Fruit fly (Drosophila melanogaster): ENCODE measurements around the gene CG7102.

The CG7102 gene

DNA sequence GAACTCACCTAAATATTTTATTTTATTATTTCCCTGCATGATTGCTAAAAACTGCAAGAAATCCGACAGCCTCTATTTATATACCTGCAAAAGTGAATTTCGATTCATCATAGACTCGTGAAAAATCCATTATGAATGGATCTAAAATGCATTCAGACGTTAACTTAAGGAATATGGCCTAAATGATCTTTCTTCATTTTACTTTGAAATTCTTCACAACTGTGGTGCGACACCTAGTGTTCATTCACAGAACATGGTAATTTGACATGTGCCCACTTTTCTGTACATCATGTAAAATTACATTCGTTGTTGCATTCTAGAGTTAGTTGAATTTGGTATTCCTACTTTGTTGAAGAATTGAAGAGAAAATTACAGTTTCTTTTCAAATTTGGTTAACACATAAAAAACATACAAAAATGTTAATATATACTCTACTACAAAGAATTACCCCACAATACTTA is 3.4 kb upstream of the CG7102 start, which contains the start of gene Spn28Db (continued):
- TF ChIP-seq D (optimal IDR thresholded peaks at IDR 0.05) (no peak), D (GFP tag; optimal IDR thresholded peaks at IDR 0.05) (no peak), otp (GFP tag; IDR thresholded peaks at IDR 0.05) (no peak), Dip3 (GFP tag; optimal IDR thresholded peaks at IDR 0.05) (peak; percentile 53), sob (GFP tag; IDR thresholded peaks at IDR 0.05) (peak; percentile 58; the same call in 1 of the 2 replicates), trem (tag; optimal IDR thresholded peaks at IDR 0.05) (no peak), CG1647 (GFP tag; optimal IDR thresholded peaks at IDR 0.05) (no peak), CG2199 (GFP tag; IDR thresholded peaks at IDR 0.05) (peak; percentile 98), bbx (GFP tag; IDR thresholded peaks at IDR 0.05; ENCODE audit: partially characterized antibody) (0 out of 2 replicates have a peak, but pooled peaks have one; percentile 14), Dip2 (GFP tag; IDR thresholded peaks at IDR 0.05) (peak; percentile 96), amos (GFP tag; IDR thresholded peaks at IDR 0.05; ENCODE audit: partially characterized antibody) (peak; percentile 80), CG8290 (GFP tag; optimal IDR thresholded peaks at IDR 0.05) (peak; percentile 6), CG8290 (tag; optimal IDR thresholded peaks at IDR 0.05) (no peak), shn (GFP tag; optimal IDR thresholded peaks at IDR 0.05) (no peak), Bteb2 (GFP tag; optimal IDR thresholded peaks at IDR 0.05) (no peak), gsb-n (tag; optimal IDR thresholded peaks at IDR 0.05) (peak; percentile 1), lola (GFP tag; optimal IDR thresholded peaks at IDR 0.05) (peak in 1 of 3 experiments; percentile 2), CG16813 (GFP tag; IDR thresholded peaks at IDR 0.05; ENCODE audit: partially characterized antibody) (peak; percentile 69), CG3281 (GFP tag; optimal IDR thresholded peaks at IDR 0.05) (no peak), ato (GFP tag; IDR thresholded peaks at IDR 0.05; ENCODE audit: partially characterized antibody) (no peak), schlank (tag; optimal IDR thresholded peaks at IDR 0.05) (no peak), CG2712 (tag; optimal IDR thresholded peaks at IDR 0.05) (peak; percentile 38), CG17829 (tag; optimal IDR thresholded peaks at IDR 0.05) (peak; percentile 5), CG12744 (GFP tag; optimal IDR thresholded peaks at IDR 0.05) (no peak), Sry-δ (GFP tag; optimal IDR thresholded peaks at IDR 0.05) (no peak), CG34224 (GFP tag; IDR thresholded peaks at IDR 0.05; ENCODE audit: partially characterized antibody) (no peak)

DNA sequence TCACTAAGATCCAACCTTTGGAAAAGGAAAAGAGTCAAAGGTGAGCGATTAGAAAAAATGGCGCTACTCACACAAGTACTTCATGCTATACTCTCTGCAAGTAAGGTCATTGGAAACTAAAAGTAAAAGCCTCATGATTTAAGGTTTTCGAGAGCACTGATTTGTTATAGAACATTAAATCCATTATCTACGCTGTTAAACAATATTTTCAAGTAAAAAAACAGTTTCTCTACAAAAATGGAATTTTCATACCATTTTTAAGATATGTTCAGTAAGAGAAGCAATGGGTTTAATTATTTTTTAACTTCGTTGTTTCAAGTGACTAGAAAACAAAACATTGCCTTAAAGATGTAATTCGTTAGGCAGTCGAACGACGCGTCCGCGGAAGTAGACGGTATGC is 1.7 kb upstream of the CG7102 start, which contains the start of gene Spn28Da:
Gene Spn28Da (minus strand): TSS at position 101 of the 400 bp plus-strand sequence.
- TF ChIP-seq org-1 (GFP tag; optimal IDR thresholded peaks at IDR 0.05) (no peak), CG12236 (GFP tag; optimal IDR thresholded peaks at IDR 0.05) (no peak), CG14441 (GFP tag; IDR thresholded peaks at IDR 0.05) (no peak), HHEX (GFP tag; optimal IDR thresholded peaks at IDR 0.05) (no peak), CG4424 (GFP tag; optimal IDR thresholded peaks at IDR 0.05) (no peak), CG42726 (GFP tag; IDR thresholded peaks at IDR 0.05; ENCODE audit: partially characterized antibody) (no peak), H15 (GFP tag; IDR thresholded peaks at IDR 0.05) (no peak), CG3726 (GFP tag; IDR thresholded peaks at IDR 0.05) (no peak)

DNA sequence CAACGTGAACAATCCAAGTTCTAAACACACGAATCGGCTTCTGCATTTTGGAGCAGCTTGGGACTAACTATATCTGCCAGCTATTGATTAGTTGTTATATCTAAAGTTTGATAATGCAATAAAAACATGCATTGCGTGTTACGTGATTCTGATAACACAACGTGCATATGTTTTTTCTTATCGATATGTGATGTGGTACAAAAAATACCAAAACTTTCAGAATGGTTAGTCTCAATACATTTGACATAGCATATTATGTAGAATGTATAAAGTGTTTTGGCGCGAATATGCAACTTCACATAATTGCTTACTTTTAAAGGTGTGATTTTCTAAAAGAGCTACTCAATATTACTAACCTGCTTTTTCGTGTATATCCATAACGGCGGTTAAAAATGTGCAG is 1.4 kb downstream of the CG7102 start:
- peak; percentile 18 for TF ChIP-seq gfzf (GFP tag; optimal IDR thresholded peaks at IDR 0.05)
- TF ChIP-seq chinmo (GFP tag; IDR thresholded peaks at IDR 0.05; ENCODE audit: partially characterized antibody), result 0 out of 4 replicates have a peak, but pooled peaks have one; percentile 64
- TF ChIP-seq Bteb2 (GFP tag; optimal IDR thresholded peaks at IDR 0.05), result no peak
- TF ChIP-seq CG8281 (tag; optimal IDR thresholded peaks at IDR 0.05), result no peak
- TF ChIP-seq Blimp-1 (GFP tag; optimal IDR thresholded peaks at IDR 0.05), result no peak
- TF ChIP-seq en (GFP tag; optimal IDR thresholded peaks at IDR 0.05), result no peak
- peak; percentile 26; the same call in 1 of the 2 replicates for TF ChIP-seq tna (GFP tag; IDR thresholded peaks at IDR 0.05; ENCODE audit: partially characterized antibody)
- TF ChIP-seq crp (GFP tag; optimal IDR thresholded peaks at IDR 0.05), result peak in 1 of 2 experiments; percentile 18
- no peak for TF ChIP-seq CG32767 (GFP tag; IDR thresholded peaks at IDR 0.05)
- no peak for TF ChIP-seq CG32532 (GFP tag; IDR thresholded peaks at IDR 0.05)
- TF ChIP-seq CG18764 (GFP tag; optimal IDR thresholded peaks at IDR 0.05), result no peak
- no peak for TF ChIP-seq so (GFP tag; IDR thresholded peaks at IDR 0.05)
- no peak for TF ChIP-seq Hand (GFP tag; optimal IDR thresholded peaks at IDR 0.05)
- peak; percentile 52; the same call in 2 of the 3 replicates for TF ChIP-seq HLH4C (GFP tag; IDR thresholded peaks at IDR 0.05; ENCODE audit: partially characterized antibody)
- TF ChIP-seq BEAF-32 (GFP tag; optimal IDR thresholded peaks at IDR 0.05), result peak; percentile 71
- TF ChIP-seq CG30020 (tag; optimal IDR thresholded peaks at IDR 0.05), result no peak
